Fruit fly (Drosophila melanogaster) S2 (cell line): ENCODE results near the gene CG5388.

ENCODE experiments used
- CG8478 ChIP-seq: fragments of >200 bp; optimal IDR thresholded peaks from 2 replicates; lab custom pipeline; 2018
- CTCF ChIP-seq, 2 experiments: fragments of >200 bp; optimal IDR thresholded peaks; 2 replicates each; lab custom pipeline; 2018

- no peak for TF ChIP-seq CTCF (optimal IDR thresholded peaks at IDR 0.05; lab: Kevin White, UChicago)
- no peak for TF ChIP-seq CG8478 (lab: Kevin White, UChicago)
Observed at dm6 chr3R:22342708-22343107, 2.6 kb upstream of the CG5388 start.
